Fruit fly (Drosophila melanogaster): ENCODE data around the gene Acsx2.
A peak's percentile ranks its signal among the peaks of the same experiment; 100 is the strongest.

Gene Acsx2

DNA sequence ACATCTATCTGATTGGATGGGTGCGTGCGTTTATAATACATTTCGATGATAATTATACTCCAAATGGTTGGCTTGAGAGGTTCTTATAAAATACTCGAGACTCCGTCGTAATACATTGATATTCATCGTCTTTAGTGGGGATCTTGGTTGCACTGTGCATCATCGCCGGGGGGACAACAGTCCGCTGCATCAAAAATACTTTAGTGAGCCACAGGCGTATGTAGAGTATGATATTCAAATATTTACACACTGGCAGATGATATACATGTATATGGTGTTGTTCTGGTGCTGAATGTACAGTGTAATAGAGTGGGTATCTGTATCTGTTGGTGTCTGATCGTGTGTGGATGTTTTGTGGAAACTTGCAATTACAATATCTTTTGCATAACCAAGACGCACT is 16.8 kb downstream of the Acsx2 start:
- no peak for TF ChIP-seq brk (GFP tag; optimal IDR thresholded peaks at IDR 0.05)
- no peak for TF ChIP-seq Rel (GFP tag; optimal IDR thresholded peaks at IDR 0.05)
- no peak for TF ChIP-seq Rel (tag; optimal IDR thresholded peaks at IDR 0.05)
- no peak for TF ChIP-seq CrebA (GFP tag; optimal IDR thresholded peaks at IDR 0.05; ENCODE audit: borderline replicate concordance)
- no peak for TF ChIP-seq fru (GFP tag; optimal IDR thresholded peaks at IDR 0.05)
- TF ChIP-seq jim (GFP tag; optimal IDR thresholded peaks at IDR 0.05): no peak
- no peak for TF ChIP-seq dsf (GFP tag; optimal IDR thresholded peaks at IDR 0.05; ENCODE audit: borderline replicate concordance)
- no peak for TF ChIP-seq CG9705 (GFP tag; optimal IDR thresholded peaks at IDR 0.05)
- no peak for TF ChIP-seq HLH106 (tag; optimal IDR thresholded peaks at IDR 0.05)
- TF ChIP-seq rgr (GFP tag; optimal IDR thresholded peaks at IDR 0.05): no peak
- TF ChIP-seq N (GFP tag; optimal IDR thresholded peaks at IDR 0.05): no peak
- TF ChIP-seq Sp1 (GFP tag; optimal IDR thresholded peaks at IDR 0.05): no peak
- no peak for TF ChIP-seq h (GFP tag; optimal IDR thresholded peaks at IDR 0.05)
- TF ChIP-seq Vsx2 (GFP tag; optimal IDR thresholded peaks at IDR 0.05; ENCODE audit: partially characterized antibody): no peak
- no peak for TF ChIP-seq usp (GFP tag; optimal IDR thresholded peaks at IDR 0.05)
- TF ChIP-seq GATAd (GFP tag; optimal IDR thresholded peaks at IDR 0.05): no peak
- no peak for TF ChIP-seq tai (GFP tag; optimal IDR thresholded peaks at IDR 0.05)
- TF ChIP-seq Myc (optimal IDR thresholded peaks at IDR 0.05): no peak

DNA sequence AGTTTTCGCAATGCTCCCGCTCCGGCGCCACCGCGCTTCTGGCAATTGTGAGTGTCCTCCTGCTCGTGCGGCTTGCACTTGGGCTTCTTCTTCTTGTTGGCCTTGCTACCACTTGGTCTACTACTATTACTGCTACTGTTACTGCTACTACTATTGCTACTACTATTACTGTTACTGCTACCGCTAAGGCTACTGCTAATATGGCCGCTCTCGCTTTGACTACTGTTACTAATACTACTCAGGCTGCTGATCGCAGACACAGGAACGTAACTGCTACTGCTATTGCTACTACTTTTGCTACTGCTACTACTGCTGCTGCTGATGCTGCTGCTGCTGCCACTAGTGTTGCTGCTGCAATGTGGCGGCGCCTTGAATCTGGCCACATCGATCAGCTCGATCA is 18.3 kb downstream of the Acsx2 start:
- TF ChIP-seq rgr (GFP tag; optimal IDR thresholded peaks at IDR 0.05) (no peak), CG32264 (GFP tag; optimal IDR thresholded peaks at IDR 0.05) (no peak), Mio (GFP tag; optimal IDR thresholded peaks at IDR 0.05) (no peak), dl (GFP tag; optimal IDR thresholded peaks at IDR 0.05; ENCODE audit: insufficient read depth in 1 of 2, partially characterized antibody in 2 of 2) (no peak), Hr78 (GFP tag; optimal IDR thresholded peaks at IDR 0.05) (no peak), OdsH (GFP tag; optimal IDR thresholded peaks at IDR 0.05) (no peak), tai (GFP tag; optimal IDR thresholded peaks at IDR 0.05) (no peak), foxo (GFP tag; optimal IDR thresholded peaks at IDR 0.05) (no peak), jim (GFP tag; optimal IDR thresholded peaks at IDR 0.05) (no peak), Myc (optimal IDR thresholded peaks at IDR 0.05) (no peak), Rel (GFP tag; optimal IDR thresholded peaks at IDR 0.05) (no peak), Rel (tag; optimal IDR thresholded peaks at IDR 0.05) (no peak), fru (GFP tag; optimal IDR thresholded peaks at IDR 0.05) (no peak), Sp1 (GFP tag; optimal IDR thresholded peaks at IDR 0.05) (no peak), Dfd (GFP tag; optimal IDR thresholded peaks at IDR 0.05) (no peak), CrebA (GFP tag; optimal IDR thresholded peaks at IDR 0.05; ENCODE audit: borderline replicate concordance) (no peak), Abd-B (GFP tag; optimal IDR thresholded peaks at IDR 0.05) (no peak), sage (GFP tag; optimal IDR thresholded peaks at IDR 0.05) (no peak)

DNA sequence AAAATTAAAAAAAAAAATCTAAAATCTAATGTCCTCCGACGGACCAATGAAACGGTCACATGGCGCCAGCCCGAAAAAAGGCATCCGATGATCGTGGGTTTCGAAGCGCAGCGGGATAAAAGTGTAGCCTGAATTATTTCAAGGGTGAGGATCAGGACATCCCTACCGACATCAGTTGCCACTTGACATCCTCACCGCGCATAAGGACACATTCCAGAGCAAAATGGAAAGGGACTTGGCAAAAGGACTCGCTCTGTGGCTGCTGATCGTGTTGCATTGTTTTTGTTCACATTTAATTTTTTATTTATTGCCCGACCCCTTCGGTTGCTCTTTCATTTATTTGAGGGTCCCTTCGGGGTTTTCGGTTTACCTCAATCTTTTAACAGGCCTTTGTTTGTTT is 21.1 kb downstream of the Acsx2 start:
- TF ChIP-seq Dfd (GFP tag; optimal IDR thresholded peaks at IDR 0.05): no peak

DNA sequence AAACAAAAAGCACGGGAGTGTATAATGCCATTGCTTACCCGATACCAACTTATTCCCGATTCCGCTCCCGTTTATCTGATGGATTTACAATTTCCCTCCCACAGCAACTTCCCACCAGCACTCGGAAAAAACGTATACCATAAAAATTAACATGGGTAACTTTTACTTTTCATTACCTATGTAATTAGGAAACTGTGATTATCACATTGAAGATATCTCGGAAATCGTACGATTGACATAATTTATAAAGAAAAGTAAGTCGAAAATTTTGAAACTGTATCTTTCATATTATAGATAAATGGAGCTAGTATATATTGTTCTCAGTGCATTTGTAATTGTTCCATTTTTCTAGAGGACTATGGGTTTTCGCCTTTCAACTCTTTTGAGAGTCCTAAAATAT is 23.2 kb downstream of the Acsx2 start:
- TF ChIP-seq Hr83 (GFP tag; optimal IDR thresholded peaks at IDR 0.05; ENCODE audit: poor library complexity, severe bottlenecking): no peak
- TF ChIP-seq GATAd (GFP tag; optimal IDR thresholded peaks at IDR 0.05): no peak
- no peak for TF ChIP-seq rgr (GFP tag; optimal IDR thresholded peaks at IDR 0.05)
- no peak for TF ChIP-seq OdsH (GFP tag; optimal IDR thresholded peaks at IDR 0.05)
- no peak for TF ChIP-seq dmrt93B (GFP tag; optimal IDR thresholded peaks at IDR 0.05)
- TF ChIP-seq woc (GFP tag; optimal IDR thresholded peaks at IDR 0.05): no peak
- TF ChIP-seq Jra (GFP tag; optimal IDR thresholded peaks at IDR 0.05): no peak
- TF ChIP-seq Myc (optimal IDR thresholded peaks at IDR 0.05): no peak
- TF ChIP-seq ey (GFP tag; optimal IDR thresholded peaks at IDR 0.05): no peak
- TF ChIP-seq dl (GFP tag; optimal IDR thresholded peaks at IDR 0.05; ENCODE audit: insufficient read depth in 1 of 2, partially characterized antibody in 2 of 2): no peak
- TF ChIP-seq foxo (GFP tag; optimal IDR thresholded peaks at IDR 0.05): no peak
- no peak for TF ChIP-seq fru (GFP tag; optimal IDR thresholded peaks at IDR 0.05)
- no peak for TF ChIP-seq Vsx2 (GFP tag; optimal IDR thresholded peaks at IDR 0.05; ENCODE audit: partially characterized antibody)

DNA sequence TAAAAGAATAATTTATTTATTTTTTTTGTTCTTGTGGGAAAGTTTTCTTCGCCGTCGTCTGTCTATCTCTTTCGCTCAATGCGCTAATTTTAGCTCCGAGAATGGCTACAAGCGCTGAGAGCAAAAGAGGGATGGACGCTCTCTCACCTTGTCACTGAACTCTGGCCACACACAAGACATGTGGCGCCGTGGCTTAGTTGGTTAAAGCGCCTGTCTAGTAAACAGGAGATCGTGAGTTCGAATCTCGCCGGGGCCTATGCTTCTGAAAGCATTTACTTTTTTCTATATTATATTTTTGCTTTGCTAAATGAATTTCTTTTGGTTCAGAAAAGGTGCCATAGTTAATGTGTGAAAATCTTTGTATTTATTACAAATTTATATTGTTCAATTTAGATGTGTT is 24.0 kb downstream of the Acsx2 start:
- TF ChIP-seq foxo (GFP tag; optimal IDR thresholded peaks at IDR 0.05) (no peak), sv (GFP tag; optimal IDR thresholded peaks at IDR 0.05) (no peak), CrebA (GFP tag; optimal IDR thresholded peaks at IDR 0.05; ENCODE audit: borderline replicate concordance) (peak; percentile 12)

All from whole organism, wandering third instar larva.